Fruit fly (Drosophila melanogaster): ENCODE results near the gene CG44002.

Gene CG44002

dm6 chr2L:3155804-3156203 lies 15.1 kb downstream of the CG44002 start:
- no peak for TF ChIP-seq CG17801 (GFP tag; optimal IDR thresholded peaks at IDR 0.05; ENCODE audit: partially characterized antibody)

- no peak for TF ChIP-seq CG17801 (GFP tag; optimal IDR thresholded peaks at IDR 0.05; ENCODE audit: partially characterized antibody)
These were observed 16.1 kb downstream of the CG44002 start for dm6 chr2L:3154749-3155148.

- peak; percentile 43 for TF ChIP-seq CG17801 (GFP tag; optimal IDR thresholded peaks at IDR 0.05; ENCODE audit: partially characterized antibody)
These were observed 17.9 kb downstream of the CG44002 start for dm6 chr2L:3152696-3153613.

- no peak for TF ChIP-seq CG17801 (GFP tag; optimal IDR thresholded peaks at IDR 0.05; ENCODE audit: partially characterized antibody)
These were observed 19.2 kb downstream of the CG44002 start for dm6 chr2L:3151657-3152056.

dm6 chr2L:3148959-3149591 lies 21.8 kb downstream of the CG44002 start:
- no peak for TF ChIP-seq CG17801 (GFP tag; optimal IDR thresholded peaks at IDR 0.05; ENCODE audit: partially characterized antibody)

- no peak for TF ChIP-seq CG17801 (GFP tag; optimal IDR thresholded peaks at IDR 0.05; ENCODE audit: partially characterized antibody)
These were observed 25.0 kb downstream of the CG44002 start for dm6 chr2L:3145897-3146296.

- TF ChIP-seq CG17801 (GFP tag; optimal IDR thresholded peaks at IDR 0.05; ENCODE audit: partially characterized antibody) = no peak
These were observed 25.4 kb downstream of the CG44002 start, which contains the start of gene ND-B14.5B for dm6 chr2L:3145470-3145869. ND-B14.5B (minus strand) TSS chr2L:3145848.

dm6 chr2L:3144709-3145108 lies 26.2 kb downstream of the CG44002 start, which contains the start of gene toc:
toc (minus strand) TSS chr2L:3144786.
- TF ChIP-seq CG17801 (GFP tag; optimal IDR thresholded peaks at IDR 0.05; ENCODE audit: partially characterized antibody) = peak; percentile 53

- TF ChIP-seq CG17801 (GFP tag; optimal IDR thresholded peaks at IDR 0.05; ENCODE audit: partially characterized antibody) = no peak
These were observed 27.0 kb downstream of the CG44002 start for dm6 chr2L:3143908-3144307.

- TF ChIP-seq CG17801 (GFP tag; optimal IDR thresholded peaks at IDR 0.05; ENCODE audit: partially characterized antibody) = no peak
These were observed 39.3 kb downstream of the CG44002 start for dm6 chr2L:3131641-3132040.

- TF ChIP-seq CG17801 (GFP tag; optimal IDR thresholded peaks at IDR 0.05; ENCODE audit: partially characterized antibody) = no peak
These were observed 40.5 kb downstream of the CG44002 start for dm6 chr2L:3130417-3130816.

- TF ChIP-seq CG17801 (GFP tag; optimal IDR thresholded peaks at IDR 0.05; ENCODE audit: partially characterized antibody) = no peak
These were observed 42.6 kb downstream of the CG44002 start, which contains the start of gene CG15403 for dm6 chr2L:3128335-3128734. CG15403 (plus strand) TSS chr2L:3128635.

- TF ChIP-seq CG17801 (GFP tag; optimal IDR thresholded peaks at IDR 0.05; ENCODE audit: partially characterized antibody) = no peak
These were observed 43.1 kb downstream of the CG44002 start for dm6 chr2L:3127813-3128212.

dm6 chr2L:3124500-3124977 lies 46.4 kb downstream of the CG44002 start:
- no peak for TF ChIP-seq CG17801 (GFP tag; optimal IDR thresholded peaks at IDR 0.05; ENCODE audit: partially characterized antibody)

- no peak for TF ChIP-seq CG17801 (GFP tag; optimal IDR thresholded peaks at IDR 0.05; ENCODE audit: partially characterized antibody)
These were observed 47.1 kb downstream of the CG44002 start for dm6 chr2L:3123562-3124345.
